Worm (Caenorhabditis elegans): ENCODE measurements around the gene C33F10.12.

Gene C33F10.12

ce11 chrII:4791272-4791671 is 46.3 kb downstream of the C33F10.12 start, which contains the start of gene F26G1.1 (continued):
- TF ChIP-seq ttx-3 (tag; optimal IDR thresholded peaks at IDR 0.05) (peak; percentile 58), eyg-1 (tag; optimal IDR thresholded peaks at IDR 0.05) (no peak), ceh-2 (tag; optimal IDR thresholded peaks at IDR 0.05) (peak; percentile 90), ref-2 (tag; optimal IDR thresholded peaks at IDR 0.05) (peak; percentile 72), ceh-31 (tag; optimal IDR thresholded peaks at IDR 0.05) (peak; percentile 90), elt-2 (tag; optimal IDR thresholded peaks at IDR 0.05) (peak; percentile 97), ceh-24 (tag; optimal IDR thresholded peaks at IDR 0.05) (no peak), gmeb-2 (tag; optimal IDR thresholded peaks at IDR 0.05) (peak; percentile 24), unc-42 (tag; optimal IDR thresholded peaks at IDR 0.05) (peak; percentile 10), C38D4.7 (GFP tag; optimal IDR thresholded peaks at IDR 0.05) (no peak), madf-2 (tag; optimal IDR thresholded peaks at IDR 0.05) (no peak), pha-4 (tag; optimal IDR thresholded peaks at IDR 0.05) (no peak), ceh-9 (tag; optimal IDR thresholded peaks at IDR 0.05) (no peak), nhr-11 (tag; optimal IDR thresholded peaks at IDR 0.05) (no peak), F13H6.1 (tag; optimal IDR thresholded peaks at IDR 0.05) (peak; percentile 63), ceh-48 (tag; optimal IDR thresholded peaks at IDR 0.05) (no peak), sdc-2 (tag; optimal IDR thresholded peaks at IDR 0.05) (peak; percentile 48), rnt-1 (tag; optimal IDR thresholded peaks at IDR 0.05) (peak; percentile 12), ceh-30 (tag; optimal IDR thresholded peaks at IDR 0.05) (no peak), ahr-1 (tag; optimal IDR thresholded peaks at IDR 0.05) (peak; percentile 73), mec-3 (tag; optimal IDR thresholded peaks at IDR 0.05; ENCODE audit: borderline replicate concordance) (peak; percentile 65), sox-2 (GFP tag; IDR thresholded peaks at IDR 0.05) (no peak), tbx-7 (tag; optimal IDR thresholded peaks at IDR 0.05) (peak; percentile 93), ceh-34 (tag; optimal IDR thresholded peaks at IDR 0.05) (peak; percentile 29), C08G9.2 (tag; optimal IDR thresholded peaks at IDR 0.05) (peak; percentile 93), lim-6 (tag; optimal IDR thresholded peaks at IDR 0.05) (peak; percentile 50), unc-86 (tag; optimal IDR thresholded peaks at IDR 0.05) (no peak), fkh-10 (GFP tag; optimal IDR thresholded peaks at IDR 0.05) (no peak)

- no peak for TF ChIP-seq ceh-22 (tag; optimal IDR thresholded peaks at IDR 0.05)
- no peak for TF ChIP-seq K02D7.2 (tag; optimal IDR thresholded peaks at IDR 0.05)
- TF ChIP-seq ama-1 (optimal IDR thresholded peaks at IDR 0.05) = no peak
- TF ChIP-seq ceh-19 (GFP tag; optimal IDR thresholded peaks at IDR 0.05) = no peak
- TF ChIP-seq ceh-2 (tag; optimal IDR thresholded peaks at IDR 0.05) = no peak
- no peak for TF ChIP-seq syd-9 (tag; optimal IDR thresholded peaks at IDR 0.05)
- TF ChIP-seq sox-4 (tag; optimal IDR thresholded peaks at IDR 0.05) = no peak
- no peak for TF ChIP-seq ceh-31 (tag; optimal IDR thresholded peaks at IDR 0.05)
- TF ChIP-seq ttx-3 (tag; optimal IDR thresholded peaks at IDR 0.05) = no peak
- no peak for TF ChIP-seq ceh-6 (GFP tag; optimal IDR thresholded peaks at IDR 0.05)
- TF ChIP-seq hlh-6 (tag; optimal IDR thresholded peaks at IDR 0.05) = no peak
- TF ChIP-seq pax-1 (tag; optimal IDR thresholded peaks at IDR 0.05) = no peak
- TF ChIP-seq elt-2 (tag; optimal IDR thresholded peaks at IDR 0.05) = no peak
- no peak for TF ChIP-seq unc-55 (GFP tag; optimal IDR thresholded peaks at IDR 0.05)
- TF ChIP-seq ceh-14 (tag; optimal IDR thresholded peaks at IDR 0.05) = no peak
- no peak for TF ChIP-seq pha-2 (tag; optimal IDR thresholded peaks at IDR 0.05)
- no peak for TF ChIP-seq hlh-13 (GFP tag; optimal IDR thresholded peaks at IDR 0.05)
- no peak for TF ChIP-seq ceh-9 (tag; optimal IDR thresholded peaks at IDR 0.05)
- TF ChIP-seq fkh-6 (tag; optimal IDR thresholded peaks at IDR 0.05) = no peak
Observed at ce11 chrII:4790687-4791086, 46.9 kb downstream of the C33F10.12 start.

DNA sequence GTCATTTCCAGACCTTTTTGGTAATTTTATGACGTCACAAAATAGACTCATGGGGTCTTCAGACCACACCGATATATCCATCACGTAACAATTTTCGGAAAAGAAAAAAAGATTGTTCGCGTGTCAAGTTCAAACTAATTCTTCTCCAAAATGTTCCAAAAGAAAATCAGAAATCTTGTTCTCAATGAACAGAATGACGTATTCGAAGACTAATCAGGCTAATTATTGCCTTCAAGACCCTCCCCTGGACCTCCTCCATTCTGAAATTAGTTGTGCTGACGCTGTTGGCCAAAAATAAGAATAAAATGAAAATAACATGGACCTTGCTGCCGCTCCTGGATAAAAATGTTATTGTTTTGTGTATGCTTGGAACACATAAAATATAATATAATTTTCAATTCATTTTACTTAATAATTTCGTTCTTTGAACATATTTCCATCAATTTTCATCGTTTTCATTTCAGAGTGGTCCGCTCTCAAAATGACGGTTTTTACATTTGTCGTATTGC is 47.7 kb downstream of the C33F10.12 start, which contains the start of gene F26G1.15:
F26G1.15 (plus strand) TSS at position 459 of the 509 bp plus-strand sequence.
- no peak for TF ChIP-seq ztf-16 (tag; optimal IDR thresholded peaks at IDR 0.05)
- no peak for TF ChIP-seq T23F11.4 (GFP tag; optimal IDR thresholded peaks at IDR 0.05)
- no peak for TF ChIP-seq ceh-18 (tag; optimal IDR thresholded peaks at IDR 0.05)
- no peak for TF ChIP-seq ahr-1 (tag; optimal IDR thresholded peaks at IDR 0.05)
- TF ChIP-seq ama-1 (optimal IDR thresholded peaks at IDR 0.05) = no peak
- TF ChIP-seq C38D4.7 (GFP tag; optimal IDR thresholded peaks at IDR 0.05) = no peak
- TF ChIP-seq ceh-34 (tag; optimal IDR thresholded peaks at IDR 0.05) = no peak
- no peak for TF ChIP-seq ceh-31 (tag; optimal IDR thresholded peaks at IDR 0.05)
- TF ChIP-seq fax-1 (tag; optimal IDR thresholded peaks at IDR 0.05) = no peak
- no peak for TF ChIP-seq F13H6.1 (tag; optimal IDR thresholded peaks at IDR 0.05)
